7 worm cellular contexts compared by ENCODE assay signal in genomic region chrV:19520597-19521322, ce11.
TF ChIP-seq lines count a peak whose summit lies in the region.

No protein-coding gene starts in this region.

TF ChIP-seq in whole organism, L1 larva, 84 proteins besides CTCF, POLR2A, EP300 and RAD21:
- no peak for TF ChIP-seq mef-2 (tag; optimal IDR thresholded peaks at IDR 0.05; lab: Kevin White, UChicago)
- no peak for TF ChIP-seq efl-1 (optimal IDR thresholded peaks at IDR 0.05; lab: Kevin White, UChicago)
- peak in 1 of 2 experiments; percentile 84 for TF ChIP-seq efl-1 (GFP tag; optimal IDR thresholded peaks at IDR 0.05 in 1 of 2; lab: Kevin White, UChicago)
- no peak for TF ChIP-seq unc-30 (tag; optimal IDR thresholded peaks at IDR 0.05; lab: Kevin White, UChicago)
- peak in 1 of 2 experiments; percentile 8 for TF ChIP-seq lsy-2 (tag; optimal IDR thresholded peaks at IDR 0.05; lab: Kevin White, UChicago)
- no peak for TF ChIP-seq fos-1 (tag; optimal IDR thresholded peaks at IDR 0.05; lab: Kevin White, UChicago)
- no peak for TF ChIP-seq nhr-28 (tag; optimal IDR thresholded peaks at IDR 0.05; lab: Kevin White, UChicago)
- no peak for TF ChIP-seq lin-35 (GFP tag; optimal IDR thresholded peaks at IDR 0.05; lab: Kevin White, UChicago)
- no peak for TF ChIP-seq ztf-4 (tag; optimal IDR thresholded peaks at IDR 0.05; lab: Kevin White, UChicago)
- TF ChIP-seq dsc-1 (tag; optimal IDR thresholded peaks at IDR 0.05; lab: Kevin White, UChicago), result no peak
- no peak for TF ChIP-seq mdl-1 (tag; optimal IDR thresholded peaks at IDR 0.05; lab: Kevin White, UChicago)
- TF ChIP-seq ceh-63 (GFP tag; optimal IDR thresholded peaks at IDR 0.05; lab: Kevin White, UChicago), result no peak
- TF ChIP-seq ama-1 (optimal IDR thresholded peaks at IDR 0.05; lab: Kevin White, UChicago), result peak; percentile 70

TF ChIP-seq in whole organism, L2 larva, 48 proteins besides CTCF, POLR2A, EP300 and RAD21:
- TF ChIP-seq R02D3.7 (tag; optimal IDR thresholded peaks at IDR 0.05; lab: Kevin White, UChicago), result no peak
- no peak for TF ChIP-seq lin-13 (GFP tag; optimal IDR thresholded peaks at IDR 0.05; lab: Kevin White, UChicago)
- TF ChIP-seq ama-1 (optimal IDR thresholded peaks at IDR 0.05; lab: Kevin White, UChicago), result peak; percentile 52

TF ChIP-seq in whole organism, L3 larva, 47 proteins besides CTCF, POLR2A, EP300 and RAD21:
- TF ChIP-seq nhr-25 (tag; optimal IDR thresholded peaks at IDR 0.05; lab: Kevin White, UChicago) (peak; percentile 84), skn-1 (tag; optimal IDR thresholded peaks at IDR 0.05; lab: Kevin White, UChicago) (no peak), ama-1 (optimal IDR thresholded peaks at IDR 0.05; lab: Kevin White, UChicago) (peak; percentile 94)

TF ChIP-seq in whole organism, L4 larva, 104 proteins besides CTCF, POLR2A, EP300 and RAD21:
- TF ChIP-seq ama-1 (optimal IDR thresholded peaks at IDR 0.05; lab: Kevin White, UChicago) (peak; percentile 3), sdz-12 (GFP tag; optimal IDR thresholded peaks at IDR 0.05; lab: Kevin White, UChicago) (no peak), ceh-28 (tag; optimal IDR thresholded peaks at IDR 0.05; lab: Kevin White, UChicago) (no peak), F10B5.3 (tag; optimal IDR thresholded peaks at IDR 0.05; lab: Kevin White, UChicago) (no peak), aha-1 (tag; lab: Kevin White, UChicago) (peak; percentile 97), egl-43 (GFP tag; IDR thresholded peaks at IDR 0.05; lab: Robert Waterston, UW) (no peak), nhr-48 (tag; optimal IDR thresholded peaks at IDR 0.05; lab: Kevin White, UChicago) (no peak), ceh-44 (GFP tag; IDR thresholded peaks at IDR 0.05; lab: Robert Waterston, UW) (no peak), lsy-2 (tag; optimal IDR thresholded peaks at IDR 0.05; lab: Kevin White, UChicago) (peak in 1 of 2 experiments; percentile 7), mep-1 (tag; optimal IDR thresholded peaks at IDR 0.05; lab: Kevin White, UChicago) (peak; percentile 4)

TF ChIP-seq in whole organism, early embryonic, 17 proteins besides CTCF, POLR2A, EP300 and RAD21:
- TF ChIP-seq aly-1 (tag; optimal IDR thresholded peaks at IDR 0.05; lab: Kevin White, UChicago), result no peak
- TF ChIP-seq ama-1 (optimal IDR thresholded peaks at IDR 0.05; lab: Kevin White, UChicago), result peak; percentile 81
TF ChIP-seq in whole organism, early embryonic: peak in this region for 1.

TF ChIP-seq in whole organism, late embryonic, 69 proteins besides CTCF, POLR2A, EP300 and RAD21:
- TF ChIP-seq ama-1 (optimal IDR thresholded peaks at IDR 0.05; lab: Kevin White, UChicago) (peak; percentile 39), ztf-16 (tag; optimal IDR thresholded peaks at IDR 0.05; lab: Kevin White, UChicago) (no peak)

TF ChIP-seq in whole organism, young adult, 124 proteins besides CTCF, POLR2A, EP300 and RAD21:
- TF ChIP-seq let-526 (GFP tag; IDR thresholded peaks at IDR 0.05; lab: Robert Waterston, UW), result no peak
- TF ChIP-seq cebp-2 (GFP tag; IDR thresholded peaks at IDR 0.05; lab: Robert Waterston, UW), result no peak
- TF ChIP-seq Y53G8AR.9 (GFP tag; conservative IDR thresholded peaks at IDR 0.05; lab: Robert Waterston, UW), result 0 out of 2 replicates have a peak, but pooled peaks have one; percentile 12
- TF ChIP-seq ztf-22 (GFP tag; optimal IDR thresholded peaks at IDR 0.05; lab: Kevin White, UChicago), result no peak
- TF ChIP-seq ama-1 (optimal IDR thresholded peaks at IDR 0.05; lab: Kevin White, UChicago), result peak; percentile 73
- no peak for TF ChIP-seq ama-1 (GFP tag; optimal IDR thresholded peaks at IDR 0.05; lab: Kevin White, UChicago)
- no peak for TF ChIP-seq F33H1.4 (GFP tag; IDR thresholded peaks at IDR 0.05; lab: Robert Waterston, UW)
- no peak for TF ChIP-seq C06A6.2 (GFP tag; conservative IDR thresholded peaks at IDR 0.05; lab: Robert Waterston, UW)
- peak in 1 of 3 experiments; percentile 5 for TF ChIP-seq lin-35 (GFP tag; optimal IDR thresholded peaks at IDR 0.05; lab: Kevin White, UChicago)
- TF ChIP-seq chd-7 (tag; optimal IDR thresholded peaks at IDR 0.05; lab: Kevin White, UChicago), result no peak
- TF ChIP-seq hlh-12 (tag; optimal IDR thresholded peaks at IDR 0.05; lab: Kevin White, UChicago), result no peak
- no peak for TF ChIP-seq ztf-3 (GFP tag; optimal IDR thresholded peaks at IDR 0.05; lab: Kevin White, UChicago)
- TF ChIP-seq nhr-80 (tag; optimal IDR thresholded peaks at IDR 0.05; lab: Kevin White, UChicago), result no peak
- no peak for TF ChIP-seq snpc-1.1 (tag; optimal IDR thresholded peaks at IDR 0.05; lab: Kevin White, UChicago; ENCODE audit: insufficient read depth)
